Worm (Caenorhabditis elegans) whole organism, L4/young adult: ENCODE results near the gene Y39G8B.7.

Source experiments
- W03F9.2 ChIP-seq: fragments of 150-350 bp; optimal IDR thresholded peaks from 2 replicates; lab custom pipeline; 2014; ENCODE audit warnings: missing biosample characterization, missing genetic modification characterization
- dao-5 ChIP-seq: sonication (generic microtip); optimal IDR thresholded peaks from 2 replicates; lab custom pipeline; 2016; ENCODE audit warnings: missing genotype, missing genetic modification characterization, moderate library complexity, missing compliant biosample characterization
- him-1 ChIP-seq: sonication (generic microtip); optimal IDR thresholded peaks from 2 replicates; lab custom pipeline; 2016; ENCODE audit warnings: missing genotype, missing genetic modification reagents, missing genetic modification characterization, missing compliant biosample characterization

ce11 chrII:13984551-13984950 lies 10.3 kb downstream of the Y39G8B.7 start, which contains the start of gene sre-47:
- TF ChIP-seq him-1 (tag; lab: Kevin White, UChicago) (no peak), W03F9.2 (tag; lab: Kevin White, UChicago) (no peak), dao-5 (no peak)
